Worm (Caenorhabditis elegans): Measurements from ENCODE around the gene phf-10.

DNA sequence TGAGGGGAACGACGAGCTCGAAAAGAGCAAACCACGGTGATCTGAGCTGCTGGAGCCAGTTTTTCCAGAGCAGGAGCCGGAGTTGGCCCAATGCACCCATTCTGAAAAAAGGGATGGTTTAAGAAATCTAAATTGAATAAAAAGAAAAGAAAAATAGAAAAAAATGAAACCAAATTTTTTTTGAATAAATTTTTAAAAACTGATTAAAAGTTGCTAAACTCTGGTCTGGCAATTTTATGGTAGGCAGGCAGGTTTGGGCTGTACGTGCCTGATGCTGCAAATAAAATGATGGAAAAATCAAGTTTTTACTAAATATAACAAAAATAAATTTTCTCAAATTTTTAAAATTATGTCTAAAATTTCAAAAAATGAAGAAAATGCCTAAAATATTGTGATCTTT lies 19.3 kb upstream of the phf-10 start, which contains the start of gene abt-4:
- no peak for TF ChIP-seq tbx-8 (GFP tag; optimal IDR thresholded peaks at IDR 0.05)
- no peak for TF ChIP-seq unc-120 (tag; optimal IDR thresholded peaks at IDR 0.05; ENCODE audit: poor library complexity, severe bottlenecking)
- no peak for TF ChIP-seq unc-62 (GFP tag; optimal IDR thresholded peaks at IDR 0.05)

Data from whole organism, mixed stage, embryonic.